Worm (Caenorhabditis elegans) whole organism, L2 larva: ENCODE data around the gene H03G16.5.

ENCODE experiments used
- F13H6.1 ChIP-seq: sonication (generic microtip); optimal IDR thresholded peaks from 2 replicates; lab custom pipeline; 2016; ENCODE audit warnings: missing genetic modification characterization, missing compliant biosample characterization
- alr-1 ChIP-seq: fragments of 150-350 bp; optimal IDR thresholded peaks from 2 replicates; lab custom pipeline; 2014; ENCODE audit warnings: missing biosample characterization, missing genetic modification characterization
- ceh-82 ChIP-seq: fragments of 150-350 bp; optimal IDR thresholded peaks from 2 replicates; lab custom pipeline; 2014; ENCODE audit warnings: missing biosample characterization, missing genetic modification characterization
- mdl-1 ChIP-seq, 2 experiments: fragments of 150-350 bp in 1 of 2; sonication (generic microtip) in 1 of 2; optimal IDR thresholded peaks; 2 replicates each; lab custom pipeline; 2017; ENCODE audit warnings: missing biosample characterization in 2 of 2, missing genetic modification characterization in 2 of 2
- nhr-11 ChIP-seq: fragments of 150-350 bp; optimal IDR thresholded peaks from 2 replicates; lab custom pipeline; 2014; ENCODE audit warnings: missing biosample characterization, missing genetic modification characterization
- nhr-77 ChIP-seq: fragments of 150-350 bp; optimal IDR thresholded peaks from 2 replicates; lab custom pipeline; 2014; ENCODE audit warnings: missing biosample characterization, missing genetic modification characterization
- skn-1 ChIP-seq: sonication (generic microtip); optimal IDR thresholded peaks from 2 replicates; lab custom pipeline; 2017; ENCODE audit warnings: missing biosample characterization, missing genetic modification characterization
- zag-1 ChIP-seq: fragments of 150-350 bp; optimal IDR thresholded peaks from 2 replicates; lab custom pipeline; 2014; ENCODE audit warnings: missing biosample characterization, missing genetic modification characterization

ce11 chrX:15057900-15058299 lies 1.3 kb upstream of the H03G16.5 start:
- no peak for TF ChIP-seq alr-1 (tag; lab: Kevin White, UChicago)
- TF ChIP-seq F13H6.1 (tag; lab: Kevin White, UChicago): no peak
- no peak for TF ChIP-seq skn-1 (tag; lab: Kevin White, UChicago)
- TF ChIP-seq zag-1 (tag; lab: Kevin White, UChicago): no peak
- TF ChIP-seq nhr-77 (tag; lab: Kevin White, UChicago): no peak
- TF ChIP-seq ceh-82 (tag; lab: Kevin White, UChicago): no peak
- TF ChIP-seq nhr-11 (tag; lab: Kevin White, UChicago): no peak
- TF ChIP-seq mdl-1 (tag; optimal IDR thresholded peaks at IDR 0.05; lab: Kevin White, UChicago): no peak
